Fruit fly (Drosophila melanogaster): Measurements from ENCODE around the gene CG9173.

Gene CG9173

dm6 chr3L:1390410-1390809 lies 32.9 kb downstream of the CG9173 start:
- TF ChIP-seq CG17801 (GFP tag; optimal IDR thresholded peaks at IDR 0.05; ENCODE audit: partially characterized antibody), result no peak

dm6 chr3L:1388862-1389261 lies 34.4 kb downstream of the CG9173 start:
- no peak for TF ChIP-seq CG17801 (GFP tag; optimal IDR thresholded peaks at IDR 0.05; ENCODE audit: partially characterized antibody)

- no peak for TF ChIP-seq CG17801 (GFP tag; optimal IDR thresholded peaks at IDR 0.05; ENCODE audit: partially characterized antibody)
Measured at dm6 chr3L:1388094-1388493, 35.2 kb downstream of the CG9173 start.

- no peak for TF ChIP-seq CG17801 (GFP tag; optimal IDR thresholded peaks at IDR 0.05; ENCODE audit: partially characterized antibody)
Measured at dm6 chr3L:1385683-1386246, 37.5 kb downstream of the CG9173 start.

dm6 chr3L:1380959-1381358 lies 42.3 kb downstream of the CG9173 start:
- no peak for TF ChIP-seq CG17801 (GFP tag; optimal IDR thresholded peaks at IDR 0.05; ENCODE audit: partially characterized antibody)

dm6 chr3L:1379741-1380465 lies 43.4 kb downstream of the CG9173 start:
- no peak for TF ChIP-seq CG17801 (GFP tag; optimal IDR thresholded peaks at IDR 0.05; ENCODE audit: partially characterized antibody)

- TF ChIP-seq CG17801 (GFP tag; optimal IDR thresholded peaks at IDR 0.05; ENCODE audit: partially characterized antibody), result no peak
Measured at dm6 chr3L:1378862-1379543, 44.3 kb downstream of the CG9173 start.

dm6 chr3L:1378098-1378645 lies 45.1 kb downstream of the CG9173 start:
- TF ChIP-seq CG17801 (GFP tag; optimal IDR thresholded peaks at IDR 0.05; ENCODE audit: partially characterized antibody), result no peak

- TF ChIP-seq CG17801 (GFP tag; optimal IDR thresholded peaks at IDR 0.05; ENCODE audit: partially characterized antibody), result no peak
Measured at dm6 chr3L:1376014-1376745, 47.1 kb downstream of the CG9173 start.

dm6 chr3L:1374438-1375133 lies 48.7 kb downstream of the CG9173 start:
- TF ChIP-seq CG17801 (GFP tag; optimal IDR thresholded peaks at IDR 0.05; ENCODE audit: partially characterized antibody), result peak; percentile 55
